Fruit fly (Drosophila melanogaster) whole organism: Measurements from ENCODE around the gene CG31870.

ENCODE experiments used
- CG8478 ChIP-seq: fragments of >200 bp; optimal IDR thresholded peaks from 2 replicates; lab custom pipeline; 2018; ENCODE audit warnings: inconsistent platforms
- Dll ChIP-seq: fragments of >200 bp; optimal IDR thresholded peaks from 2 replicates; lab custom pipeline; 2017
- pan ChIP-seq: fragments of >200 bp; optimal IDR thresholded peaks from 2 replicates; lab custom pipeline; 2017
- psq ChIP-seq: fragments of >200 bp; optimal IDR thresholded peaks from 2 replicates; lab custom pipeline; 2017
- usp ChIP-seq: fragments of >200 bp; optimal IDR thresholded peaks from 2 replicates; lab custom pipeline; 2017; ENCODE audit warnings: missing biosample characterization, missing genetic modification characterization, mixed read lengths

- TF ChIP-seq CG8478 (lab: Kevin White, UChicago) = no peak
- TF ChIP-seq pan (lab: Kevin White, UChicago) = no peak
- TF ChIP-seq Dll = no peak
- no peak for TF ChIP-seq usp (GFP tag; lab: Kevin White, UChicago)
- TF ChIP-seq psq (lab: Kevin White, UChicago) = no peak
These were observed 16.0 kb upstream of the CG31870 start for dm6 chr2L:10774041-10774440.
